Worm (Caenorhabditis elegans) whole organism, late embryonic: ENCODE results near the gene Y66H1A.8.

Experiments used
- C08G9.2 ChIP-seq: sonication (generic microtip); optimal IDR thresholded peaks from 2 replicates; lab custom pipeline; 2016; ENCODE audit warnings: mild to moderate bottlenecking, missing genetic modification characterization, moderate library complexity, missing compliant biosample characterization
- ama-1 ChIP-seq: fragments of 150-350 bp; optimal IDR thresholded peaks from 2 replicates; lab custom pipeline; 2014
- ceh-30 ChIP-seq: fragments of 150-350 bp; optimal IDR thresholded peaks from 2 replicates; lab custom pipeline; 2014; ENCODE audit warnings: missing biosample characterization, missing genetic modification characterization
- ceh-31 ChIP-seq: sonication (generic microtip); optimal IDR thresholded peaks from 2 replicates; lab custom pipeline; 2016; ENCODE audit warnings: missing genetic modification characterization, missing compliant biosample characterization
- elt-2 ChIP-seq: sonication (generic microtip); optimal IDR thresholded peaks from 2 replicates; lab custom pipeline; 2016; ENCODE audit warnings: missing genetic modification reagents, missing genetic modification characterization, missing compliant biosample characterization
- ets-4 ChIP-seq: sonication (generic microtip); optimal IDR thresholded peaks from 2 replicates; lab custom pipeline; 2016; ENCODE audit warnings: missing genetic modification characterization, missing compliant biosample characterization
- fax-1 ChIP-seq: sonication (generic microtip); optimal IDR thresholded peaks from 2 replicates; lab custom pipeline; 2016; ENCODE audit warnings: missing genotype, missing genetic modification characterization, missing compliant biosample characterization
- ref-2 ChIP-seq: sonication (generic microtip); optimal IDR thresholded peaks from 2 replicates; lab custom pipeline; 2016; ENCODE audit warnings: missing genetic modification characterization, missing compliant biosample characterization
- unc-3 ChIP-seq, 2 experiments: fragments of 200-800 bp in 1 of 2; sonication (Bioruptor generic) in 1 of 2; sonication (generic microtip) in 1 of 2; conservative IDR thresholded peaks in 1 of 2; optimal IDR thresholded peaks in 1 of 2; 2 replicates each; pipeline versions ENCODE4 v1.3.6 to Lab custom; 2016 to 2022; ENCODE audit warnings: missing compliant biosample characterization in 2 of 2, missing genetic modification characterization in 2 of 2, missing genetic modification reagents in 1 of 2
- unc-55 ChIP-seq: sonication (generic microtip); optimal IDR thresholded peaks from 2 replicates; lab custom pipeline; 2017; ENCODE audit warnings: missing biosample characterization, missing genetic modification reagents, missing genetic modification characterization
- unc-86 ChIP-seq: sonication (generic microtip); optimal IDR thresholded peaks from 2 replicates; lab custom pipeline; 2016; ENCODE audit warnings: missing genetic modification characterization, missing compliant biosample characterization
- ztf-16 ChIP-seq: sonication (generic microtip); optimal IDR thresholded peaks from 2 replicates; lab custom pipeline; 2017; ENCODE audit warnings: missing genetic modification characterization, missing compliant biosample characterization

DNA sequence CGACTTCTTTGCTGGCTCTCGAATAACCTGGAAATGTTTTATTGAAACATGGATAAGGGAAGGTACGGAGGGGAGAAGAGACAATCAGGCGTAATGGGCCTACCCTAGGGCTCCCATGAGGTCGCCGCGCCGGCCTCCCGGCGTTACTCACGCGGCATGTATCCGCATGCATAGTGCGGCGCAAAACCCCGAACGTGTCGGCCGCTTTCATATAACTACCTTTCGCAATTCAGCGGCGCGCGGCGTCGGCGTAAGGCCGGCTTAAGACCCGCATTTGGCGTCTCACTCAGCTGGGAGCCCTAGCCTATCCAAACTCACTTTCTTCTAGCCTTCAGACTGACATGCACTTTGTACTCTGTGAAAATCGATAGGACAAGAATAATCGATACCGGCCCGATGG is 7.3 kb upstream of the Y66H1A.8 start:
- TF ChIP-seq unc-3 (GFP tag; conservative IDR thresholded peaks at IDR 0.05; lab: Robert Waterston, UW) (no peak), unc-3 (tag; optimal IDR thresholded peaks at IDR 0.05; lab: Kevin White, UChicago) (no peak), ref-2 (tag; lab: Kevin White, UChicago) (no peak), ets-4 (tag; lab: Kevin White, UChicago) (no peak), ceh-31 (no peak), C08G9.2 (tag; lab: Kevin White, UChicago) (no peak), unc-55 (no peak), fax-1 (tag; lab: Kevin White, UChicago) (no peak), elt-2 (no peak), unc-86 (no peak), ama-1 (no peak), ztf-16 (tag; lab: Kevin White, UChicago) (no peak), ceh-30 (no peak)
